Worm (Caenorhabditis elegans): ENCODE data around the gene ZK836.3.

- TF ChIP-seq pes-1 (GFP tag; IDR thresholded peaks at IDR 0.05) (no peak), ceh-36 (tag; optimal IDR thresholded peaks at IDR 0.05) (no peak), flt-1 (GFP tag; IDR thresholded peaks at IDR 0.05) (no peak), ets-7 (tag; optimal IDR thresholded peaks at IDR 0.05) (no peak), ama-1 (optimal IDR thresholded peaks at IDR 0.05) (no peak), F13C5.2 (tag; optimal IDR thresholded peaks at IDR 0.05) (no peak), tra-4 (tag; optimal IDR thresholded peaks at IDR 0.05) (no peak), hnd-1 (tag; optimal IDR thresholded peaks at IDR 0.05) (no peak), scrt-1 (GFP tag; IDR thresholded peaks at IDR 0.05) (no peak)
Observed at ce11 chrV:12241126-12241525, 45.4 kb upstream of the ZK836.3 start, which contains the start of gene ttr-22.
